Fruit fly (Drosophila melanogaster): ENCODE data around the gene Rbsn-5.

Rbsn-5 gene

dm6 chr2L:8156682-8157081 is 3.0 kb upstream of the Rbsn-5 start (continued):
- peak; percentile 63 for TF ChIP-seq CG18011 (GFP tag; optimal IDR thresholded peaks at IDR 0.05)
- TF ChIP-seq maf-S (GFP tag; optimal IDR thresholded peaks at IDR 0.05): peak; percentile 48
- peak; percentile 60 for TF ChIP-seq CG10209 (GFP tag; optimal IDR thresholded peaks at IDR 0.05)
- no peak for TF ChIP-seq Doc2 (GFP tag; IDR thresholded peaks at IDR 0.05)
- TF ChIP-seq org-1 (GFP tag; optimal IDR thresholded peaks at IDR 0.05): no peak
- TF ChIP-seq stwl (tag; optimal IDR thresholded peaks at IDR 0.05): peak; percentile 77
- TF ChIP-seq Poxn (GFP tag; IDR thresholded peaks at IDR 0.05): no peak
- TF ChIP-seq bsh (GFP tag; optimal IDR thresholded peaks at IDR 0.05): no peak
- peak; percentile 41; the same call in 2 of the 3 replicates for TF ChIP-seq croc (GFP tag; conservative IDR thresholded peaks at IDR 0.05)
- TF ChIP-seq corto (GFP tag; optimal IDR thresholded peaks at IDR 0.05): peak; percentile 46
- TF ChIP-seq CG9437 (GFP tag; optimal IDR thresholded peaks at IDR 0.05): peak; percentile 45
- TF ChIP-seq CG3995 (GFP tag; optimal IDR thresholded peaks at IDR 0.05): peak; percentile 40
- peak; percentile 79 for TF ChIP-seq CG13424 (tag; optimal IDR thresholded peaks at IDR 0.05)
- peak; percentile 25 for TF ChIP-seq CG3065 (GFP tag; optimal IDR thresholded peaks at IDR 0.05)
- peak; percentile 36 for TF ChIP-seq CG12104 (GFP tag; optimal IDR thresholded peaks at IDR 0.05)
- peak; percentile 20 for TF ChIP-seq luna (GFP tag; optimal IDR thresholded peaks at IDR 0.05)
- TF ChIP-seq nau (GFP tag; optimal IDR thresholded peaks at IDR 0.05): peak; percentile 57
- peak; percentile 73 for TF ChIP-seq CG9932 (GFP tag; IDR thresholded peaks at IDR 0.05)
- peak; percentile 79 to 91 for TF ChIP-seq Pdp1 (GFP tag; optimal IDR thresholded peaks at IDR 0.05)
- TF ChIP-seq CG8089 (GFP tag; optimal IDR thresholded peaks at IDR 0.05): peak; percentile 28
- no peak for TF ChIP-seq Stat92E (GFP tag; optimal IDR thresholded peaks at IDR 0.05)
- TF ChIP-seq repo (GFP tag; optimal IDR thresholded peaks at IDR 0.05): peak; percentile 77
- no peak for TF ChIP-seq CG15601 (tag; optimal IDR thresholded peaks at IDR 0.05)
- TF ChIP-seq CG9876 (GFP tag; optimal IDR thresholded peaks at IDR 0.05): peak; percentile 41
- peak; percentile 57 for TF ChIP-seq CG17568 (GFP tag; optimal IDR thresholded peaks at IDR 0.05)
- TF ChIP-seq CG11398 (GFP tag; optimal IDR thresholded peaks at IDR 0.05): no peak
- no peak for TF ChIP-seq Nf-YA (GFP tag; IDR thresholded peaks at IDR 0.05)
- TF ChIP-seq zfh2 (GFP tag; optimal IDR thresholded peaks at IDR 0.05): peak; percentile 78
- TF ChIP-seq sisA (GFP tag; IDR thresholded peaks at IDR 0.05): peak; percentile 65
- TF ChIP-seq CG6689 (GFP tag; IDR thresholded peaks at IDR 0.05): peak; percentile 69; the same call in 1 of the 2 replicates
- TF ChIP-seq Mad (GFP tag; optimal IDR thresholded peaks at IDR 0.05): peak; percentile 71
- TF ChIP-seq CG14667 (GFP tag; IDR thresholded peaks at IDR 0.05): peak; percentile 58
- no peak for TF ChIP-seq eve (GFP tag; optimal IDR thresholded peaks at IDR 0.05)
- TF ChIP-seq Opbp (GFP tag; IDR thresholded peaks at IDR 0.05; ENCODE audit: partially characterized antibody): no peak
- peak; percentile 59 for TF ChIP-seq fd96Cb (tag; optimal IDR thresholded peaks at IDR 0.05)
- TF ChIP-seq CG16863 (GFP tag; optimal IDR thresholded peaks at IDR 0.05): peak; percentile 62
- no peak for TF ChIP-seq CG11696 (GFP tag; IDR thresholded peaks at IDR 0.05)
- TF ChIP-seq row (GFP tag; IDR thresholded peaks at IDR 0.05): peak; percentile 87
- TF ChIP-seq CG15696 (tag; optimal IDR thresholded peaks at IDR 0.05): peak; percentile 59
- no peak for TF ChIP-seq gt (GFP tag; IDR thresholded peaks at IDR 0.05)
- peak; percentile 59; the same call in 1 of the 2 replicates for TF ChIP-seq sna (GFP tag; IDR thresholded peaks at IDR 0.05; ENCODE audit: partially characterized antibody)
- TF ChIP-seq Sox102F (GFP tag; optimal IDR thresholded peaks at IDR 0.05): peak; percentile 69
- peak; percentile 39 for TF ChIP-seq tio (GFP tag; optimal IDR thresholded peaks at IDR 0.05)
- TF ChIP-seq dysf (GFP tag; IDR thresholded peaks at IDR 0.05): peak; percentile 60; the same call in 2 of the 3 replicates
- TF ChIP-seq Hey (tag; optimal IDR thresholded peaks at IDR 0.05): no peak
- TF ChIP-seq pros (GFP tag; optimal IDR thresholded peaks at IDR 0.05): no peak
- TF ChIP-seq peb (GFP tag; IDR thresholded peaks at IDR 0.05): peak; percentile 61; the same call in 1 of the 2 replicates
- peak; percentile 51 for TF ChIP-seq CG2116 (GFP tag; optimal IDR thresholded peaks at IDR 0.05)
- TF ChIP-seq Side (GFP tag; optimal IDR thresholded peaks at IDR 0.05): peak; percentile 69
- peak; percentile 9 for TF ChIP-seq HmgD (GFP tag; optimal IDR thresholded peaks at IDR 0.05)

Measured in whole organism, embryonic.